Fruit fly (Drosophila melanogaster) whole organism, pupa: ENCODE data around the gene Cul6.

Source experiments
- CG10348 ChIP-seq: fragments of 200-800 bp; sonication (Bioruptor generic); IDR thresholded peaks from 2 replicates; pipeline ENCODE4 v1.3.6; 2022; ENCODE audit warnings: missing biosample characterization, missing genetic modification characterization
- CG12605 ChIP-seq: fragments of 200-800 bp; sonication (Bioruptor generic); IDR thresholded peaks from 2 replicates; pipeline ENCODE4 v1.3.6; 2022; ENCODE audit warnings: missing biosample characterization, missing genetic modification characterization
- CG13204 ChIP-seq: fragments of 200-800 bp; sonication (Bioruptor generic); optimal IDR thresholded peaks from 2 replicates; lab custom pipeline; 2018; ENCODE audit warnings: missing biosample characterization, mild to moderate bottlenecking, missing genetic modification characterization, moderate library complexity
- CG14655 ChIP-seq: fragments of 200-800 bp; sonication (Bioruptor generic); optimal IDR thresholded peaks from 3 replicates; lab custom pipeline; 2017; ENCODE audit warnings: mild to moderate bottlenecking, missing biosample characterization, missing genetic modification reagents, missing genetic modification characterization
- CG15710 ChIP-seq: fragments of 200-800 bp; sonication (Bioruptor generic); optimal IDR thresholded peaks from 2 replicates; lab custom pipeline; 2018; ENCODE audit warnings: missing biosample characterization, mild to moderate bottlenecking, missing genetic modification characterization, moderate library complexity
- CG34367 ChIP-seq: fragments of 200-800 bp; sonication (Bioruptor generic); optimal IDR thresholded peaks from 2 replicates; lab custom pipeline; 2018; ENCODE audit warnings: missing biosample characterization, mild to moderate bottlenecking, missing genetic modification characterization
- CG4496 ChIP-seq: fragments of 200-800 bp; sonication (Bioruptor generic); IDR thresholded peaks from 3 replicates; pipeline ENCODE4 v1.3.6; 2022; ENCODE audit warnings: missing biosample characterization, missing genetic modification characterization
- CG8159 ChIP-seq: fragments of 200-800 bp; sonication (Bioruptor generic); optimal IDR thresholded peaks from 3 replicates; lab custom pipeline; 2018; ENCODE audit warnings: missing biosample characterization, mild to moderate bottlenecking, missing genetic modification characterization, moderate library complexity
- CG8301 ChIP-seq: fragments of 200-800 bp; sonication (Bioruptor generic); optimal IDR thresholded peaks from 2 replicates; lab custom pipeline; 2018; ENCODE audit warnings: missing biosample characterization, mild to moderate bottlenecking, missing genetic modification characterization
- CG9948 ChIP-seq: fragments of 200-800 bp; sonication (Bioruptor generic); optimal IDR thresholded peaks from 2 replicates; lab custom pipeline; 2018; ENCODE audit warnings: missing biosample characterization, mild to moderate bottlenecking, missing genetic modification characterization, moderate library complexity
- D1 ChIP-seq: fragments of 200-800 bp; sonication (Bioruptor generic); optimal IDR thresholded peaks from 2 replicates; lab custom pipeline; 2018; ENCODE audit warnings: missing biosample characterization, mild to moderate bottlenecking, missing genetic modification characterization, moderate library complexity
- EcR ChIP-seq: fragments of 200-800 bp; sonication (Bioruptor generic); optimal IDR thresholded peaks from 3 replicates; lab custom pipeline; 2019; ENCODE audit warnings: missing biosample characterization, missing genetic modification characterization, mild to moderate bottlenecking, moderate library complexity, missing genetic modification reagents
- Ets98B ChIP-seq: fragments of 200-800 bp; sonication (Bioruptor generic); IDR thresholded peaks from 2 replicates; pipeline ENCODE4 v1.3.6; 2022; ENCODE audit warnings: missing biosample characterization, missing genetic modification characterization
- Pif1A ChIP-seq: fragments of 200-800 bp; sonication (Bioruptor generic); optimal IDR thresholded peaks from 3 replicates; lab custom pipeline; 2016; ENCODE audit warnings: missing biosample characterization, missing genetic modification characterization
- Pif1B ChIP-seq: fragments of 200-800 bp; sonication (Bioruptor generic); optimal IDR thresholded peaks from 3 replicates; lab custom pipeline; 2016; ENCODE audit warnings: missing biosample characterization, missing genetic modification characterization
- Snoo ChIP-seq: fragments of 200-800 bp; sonication (Bioruptor generic); optimal IDR thresholded peaks from 3 replicates; lab custom pipeline; 2017; ENCODE audit warnings: missing biosample characterization, mild to moderate bottlenecking, missing genetic modification characterization, inconsistent platforms
- fd96Ca ChIP-seq: fragments of 200-800 bp; sonication (Bioruptor generic); IDR thresholded peaks from 3 replicates; pipeline ENCODE4 v1.3.6; 2022; ENCODE audit warnings: missing biosample characterization, missing genetic modification characterization
- gl ChIP-seq: fragments of 200-800 bp; sonication (Bioruptor generic); optimal IDR thresholded peaks from 2 replicates; lab custom pipeline; 2018; ENCODE audit warnings: missing biosample characterization, mild to moderate bottlenecking, missing genetic modification characterization

Gene Cul6

dm6 chr3L:13006490-13006889, 5.0 kb downstream of the Cul6 start, which contains the start of gene CG11263:
CG11263 (plus strand) TSS chr3L:13006817.
- TF ChIP-seq D1 (tag; lab: Kevin White, UChicago) (peak; percentile 51), Ets98B (GFP tag; lab: Robert Waterston, UW) (peak; percentile 57), CG4496 (GFP tag; lab: Robert Waterston, UW) (peak; percentile 41; the same call in 2 of the 3 replicates), CG8159 (tag; lab: Kevin White, UChicago) (no peak)

dm6 chr3L:12994835-12995234, 16.6 kb downstream of the Cul6 start, which contains the start of gene CG11262:
CG11262 (plus strand) TSS chr3L:12995135.
- TF ChIP-seq CG13204 (GFP tag; lab: Kevin White, UChicago) (no peak), CG34367 (tag; lab: Kevin White, UChicago) (no peak), CG14655 (GFP tag; lab: Kevin White, UChicago) (no peak), Snoo (no peak), fd96Ca (no peak), CG10348 (GFP tag; lab: Robert Waterston, UW) (no peak), CG8301 (tag; lab: Kevin White, UChicago) (no peak), gl (tag; lab: Kevin White, UChicago) (no peak), CG8159 (tag; lab: Kevin White, UChicago) (no peak), CG12605 (GFP tag; lab: Robert Waterston, UW) (no peak), CG15710 (tag; lab: Kevin White, UChicago) (no peak), EcR (no peak), Pif1B (GFP tag; lab: Kevin White, UChicago) (no peak), D1 (tag; lab: Kevin White, UChicago) (no peak)

- no peak for TF ChIP-seq Snoo
- no peak for TF ChIP-seq CG9948 (tag; lab: Kevin White, UChicago)
Measured at dm6 chr3L:12972259-12972658, 39.2 kb downstream of the Cul6 start, which contains the start of the genes CG10748 and CG10749. CG10748 (minus strand) TSS chr3L:12972359. CG10749 (plus strand) TSS chr3L:12972474.

- no peak for TF ChIP-seq D1 (tag; lab: Kevin White, UChicago)
- no peak for TF ChIP-seq CG8159 (tag; lab: Kevin White, UChicago)
- TF ChIP-seq Pif1A: no peak
- TF ChIP-seq CG8301 (tag; lab: Kevin White, UChicago): no peak
- TF ChIP-seq CG13204 (GFP tag; lab: Kevin White, UChicago): no peak
- no peak for TF ChIP-seq EcR
- TF ChIP-seq Snoo: no peak
- no peak for TF ChIP-seq CG14655 (GFP tag; lab: Kevin White, UChicago)
- no peak for TF ChIP-seq CG10348 (GFP tag; lab: Robert Waterston, UW)
- no peak for TF ChIP-seq CG34367 (tag; lab: Kevin White, UChicago)
- no peak for TF ChIP-seq gl (tag; lab: Kevin White, UChicago)
- TF ChIP-seq Ets98B (GFP tag; lab: Robert Waterston, UW): no peak
Measured at dm6 chr3L:12967633-12968032, 43.9 kb downstream of the Cul6 start, which contains the start of gene Or69a. Or69a (minus strand) TSS chr3L:12967733.
